Worm (Caenorhabditis elegans) whole organism, midembryonic: ENCODE measurements around the gene fkb-1.

Experiments used
- T22C8.4 ChIP-seq: fragments of 200-800 bp; sonication (Bioruptor generic); IDR thresholded peaks from 2 replicates; pipeline ENCODE4 v1.3.6; 2022; ENCODE audit warnings: missing genetic modification characterization, missing compliant biosample characterization
- cog-1 ChIP-seq: sonication (generic microtip); optimal IDR thresholded peaks from 2 replicates; lab custom pipeline; 2016; ENCODE audit warnings: missing genetic modification characterization, missing compliant biosample characterization
- flt-1 ChIP-seq: fragments of 200-800 bp; sonication (Bioruptor generic); IDR thresholded peaks from 2 replicates; pipeline ENCODE4 v1.3.6; 2022; ENCODE audit warnings: missing genetic modification characterization, missing compliant biosample characterization
- klf-2 ChIP-seq: fragments of 200-800 bp; sonication (Bioruptor generic); conservative IDR thresholded peaks from 2 replicates; pipeline ENCODE4 v1.3.6; 2022; ENCODE audit warnings: missing genetic modification reagents, missing genetic modification characterization, missing compliant biosample characterization
- med-1 ChIP-seq: sonication (generic microtip); optimal IDR thresholded peaks from 2 replicates; lab custom pipeline; 2017; ENCODE audit warnings: missing genetic modification characterization, mild to moderate bottlenecking, missing compliant biosample characterization, antibody characterized with exemption, missing genetic modification reagents; ENCODE audit not compliant: insufficient read depth
- ref-1 ChIP-seq: fragments of 200-800 bp; sonication (Bioruptor generic); conservative IDR thresholded peaks from 2 replicates; pipeline ENCODE4 v1.3.6; 2022; ENCODE audit warnings: missing genetic modification reagents, missing genetic modification characterization, missing compliant biosample characterization
- tab-1 ChIP-seq: fragments of 200-800 bp; sonication (Bioruptor generic); IDR thresholded peaks from 2 replicates; pipeline ENCODE4 v1.3.6; 2022; ENCODE audit warnings: missing genetic modification characterization, missing compliant biosample characterization
- ztf-23 ChIP-seq: fragments of 200-800 bp; sonication (Bioruptor generic); IDR thresholded peaks from 2 replicates; pipeline ENCODE4 v1.3.6; 2022; ENCODE audit warnings: missing genetic modification reagents, missing genetic modification characterization, missing compliant biosample characterization
- ztf-29 ChIP-seq: fragments of 200-800 bp; sonication (Bioruptor generic); IDR thresholded peaks from 2 replicates; pipeline ENCODE4 v1.3.6; 2022; ENCODE audit warnings: missing genetic modification reagents, missing genetic modification characterization, missing compliant biosample characterization

The fkb-1 gene

DNA sequence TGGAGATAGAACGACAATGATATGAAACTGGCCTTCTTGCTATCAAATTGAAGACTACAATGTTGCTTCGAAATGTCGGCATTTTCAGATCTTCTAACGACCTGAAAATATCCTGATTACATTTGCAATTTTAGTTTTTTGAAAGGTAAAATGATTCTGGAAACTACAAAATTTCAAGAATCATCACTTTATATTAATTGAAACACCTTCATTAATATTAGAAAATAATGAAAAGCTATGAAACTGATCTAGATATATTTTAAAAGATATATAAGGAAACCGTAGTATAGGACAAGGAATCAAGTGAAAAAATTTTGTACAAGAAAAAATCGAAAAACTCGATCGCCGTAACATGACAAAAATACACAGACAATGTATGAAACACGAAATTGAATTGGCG, 24.5 kb upstream of the fkb-1 start, which contains the start of gene ndx-9:
Gene ndx-9, minus strand, starts transcription at position 101 of the 400 bp plus-strand sequence.
- TF ChIP-seq med-1 (GFP tag; lab: Kevin White, UChicago) (no peak), tab-1 (GFP tag; lab: Robert Waterston, UW) (no peak), klf-2 (GFP tag; lab: Robert Waterston, UW) (no peak), T22C8.4 (GFP tag; lab: Robert Waterston, UW) (no peak), cog-1 (tag; lab: Kevin White, UChicago) (no peak), ref-1 (GFP tag; lab: Robert Waterston, UW) (no peak), ztf-29 (GFP tag; lab: Robert Waterston, UW) (no peak), flt-1 (GFP tag; lab: Robert Waterston, UW) (no peak), ztf-23 (no peak)

DNA sequence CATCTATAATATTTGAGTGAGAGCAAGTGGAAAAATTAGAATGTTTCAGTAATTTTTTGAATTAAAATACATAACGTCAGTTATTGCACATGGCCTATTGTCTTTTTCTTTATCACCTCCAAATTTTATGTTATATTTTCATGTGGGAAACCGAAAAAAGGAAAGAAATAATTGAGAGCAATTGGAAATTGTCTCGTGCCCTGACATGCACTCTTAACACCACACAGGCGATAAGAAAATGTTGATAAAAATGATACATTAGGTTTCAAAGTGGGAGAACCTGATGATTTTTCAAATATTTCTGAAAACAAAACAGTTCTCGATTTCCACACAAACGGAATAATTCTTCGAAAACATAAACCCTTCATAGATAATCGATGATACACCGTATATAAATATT, 20.5 kb upstream of the fkb-1 start, which contains the start of gene F13H10.3:
Gene F13H10.3, minus strand, starts transcription at position 73 of the 400 bp plus-strand sequence.
- TF ChIP-seq ref-1 (GFP tag; lab: Robert Waterston, UW) (no peak), flt-1 (GFP tag; lab: Robert Waterston, UW) (no peak), med-1 (GFP tag; lab: Kevin White, UChicago) (no peak), cog-1 (tag; lab: Kevin White, UChicago) (no peak), T22C8.4 (GFP tag; lab: Robert Waterston, UW) (no peak), tab-1 (GFP tag; lab: Robert Waterston, UW) (no peak), ztf-23 (no peak), klf-2 (GFP tag; lab: Robert Waterston, UW) (no peak), ztf-29 (GFP tag; lab: Robert Waterston, UW) (no peak)

DNA sequence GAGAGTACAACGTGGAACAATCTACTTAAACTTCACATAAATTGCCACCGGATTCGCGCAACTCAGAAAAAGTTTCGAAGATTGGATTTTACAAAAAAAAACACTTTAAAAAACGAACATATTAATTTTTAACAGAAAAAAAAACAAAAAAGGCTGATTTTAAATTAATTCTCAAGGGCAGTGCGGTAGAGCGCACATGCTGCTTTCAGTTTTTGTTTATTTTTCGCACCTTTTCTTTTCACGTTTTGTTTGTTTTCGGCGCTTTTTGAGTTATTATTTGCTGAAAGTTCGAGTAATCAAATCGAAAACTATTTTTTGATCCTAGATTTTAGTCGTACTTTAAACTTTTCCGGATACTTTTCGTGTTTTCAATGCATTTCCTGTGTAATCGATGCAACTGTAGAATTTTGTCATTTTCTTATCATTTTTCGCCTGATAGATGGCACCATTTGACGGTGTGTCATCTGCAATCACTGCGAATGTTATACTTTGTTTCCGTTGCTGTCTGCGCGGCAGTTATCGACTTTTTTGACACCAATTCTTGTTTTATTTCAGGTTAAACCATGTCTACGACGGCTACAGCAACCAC, 16.3 kb upstream of the fkb-1 start, which contains the start of gene F13H10.8:
Gene F13H10.8, plus strand, starts transcription at position 556 of the 589 bp plus-strand sequence.
- no peak for TF ChIP-seq ztf-23
- no peak for TF ChIP-seq klf-2 (GFP tag; lab: Robert Waterston, UW)
- no peak for TF ChIP-seq ztf-29 (GFP tag; lab: Robert Waterston, UW)
- TF ChIP-seq flt-1 (GFP tag; lab: Robert Waterston, UW) = no peak
- TF ChIP-seq ref-1 (GFP tag; lab: Robert Waterston, UW) = no peak
- TF ChIP-seq med-1 (GFP tag; lab: Kevin White, UChicago) = no peak
- TF ChIP-seq T22C8.4 (GFP tag; lab: Robert Waterston, UW) = no peak
- TF ChIP-seq tab-1 (GFP tag; lab: Robert Waterston, UW) = no peak
- no peak for TF ChIP-seq cog-1 (tag; lab: Kevin White, UChicago)

DNA sequence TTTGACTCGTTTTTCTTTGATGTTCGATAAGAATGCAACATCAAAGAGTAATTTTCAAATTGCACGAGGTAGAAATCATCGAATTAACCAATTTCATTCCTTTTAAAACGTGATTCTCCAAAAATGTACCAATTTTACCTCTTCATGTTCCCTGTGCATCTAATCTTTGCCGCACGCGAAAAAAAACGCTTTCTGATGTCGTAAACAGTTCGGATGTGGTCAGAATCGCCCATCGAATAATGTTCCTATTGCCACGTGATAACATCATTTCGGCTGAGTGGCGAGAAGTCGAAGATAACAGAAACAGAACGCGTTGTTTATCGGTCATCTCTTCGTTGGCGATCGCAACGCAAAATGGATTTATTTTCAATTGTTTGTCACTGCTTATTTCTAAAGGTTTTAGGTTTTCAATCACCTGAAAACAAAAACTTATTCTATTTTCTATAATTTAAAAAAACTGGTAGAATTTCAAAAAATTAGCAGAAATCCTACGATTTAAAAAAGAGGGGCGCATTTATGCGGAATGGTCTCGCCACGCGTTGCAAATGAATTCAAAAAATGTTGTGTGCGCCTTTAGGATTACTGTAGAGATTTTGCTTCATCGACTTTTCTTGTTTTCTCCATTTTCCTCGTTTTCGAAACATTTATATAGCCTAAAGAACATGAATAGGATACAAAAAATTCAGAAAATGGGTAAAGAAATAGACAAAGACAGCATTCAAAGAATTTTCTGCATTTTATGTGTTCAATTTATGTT, 14.7 kb upstream of the fkb-1 start, which contains the start of gene mogs-1:
Gene mogs-1, minus strand, starts transcription at position 417 of the 757 bp plus-strand sequence.
- no peak for TF ChIP-seq klf-2 (GFP tag; lab: Robert Waterston, UW)

DNA sequence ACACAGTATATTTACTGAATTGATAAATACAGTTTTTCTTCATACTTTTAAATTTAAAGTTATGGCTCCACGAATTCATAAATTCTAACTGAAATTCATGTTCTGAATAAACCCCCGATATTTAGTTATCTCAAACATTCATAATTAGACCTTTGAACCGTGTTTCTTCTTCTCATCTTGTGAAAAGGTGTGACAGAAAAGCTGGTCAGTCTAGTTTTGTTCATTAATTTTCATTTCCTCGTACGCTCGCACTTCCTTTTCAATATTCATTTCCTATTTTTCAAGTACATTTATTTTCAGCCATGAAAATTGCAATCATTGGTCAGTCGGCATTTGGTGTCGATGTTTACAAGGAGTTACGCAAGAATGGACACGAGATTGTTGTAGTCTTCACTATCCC, 14.1 kb upstream of the fkb-1 start, which contains the start of gene alh-3:
Gene alh-3, plus strand, starts transcription at position 301 of the 400 bp plus-strand sequence.
- TF ChIP-seq klf-2 (GFP tag; lab: Robert Waterston, UW) (no peak), ref-1 (GFP tag; lab: Robert Waterston, UW) (no peak), T22C8.4 (GFP tag; lab: Robert Waterston, UW) (no peak), med-1 (GFP tag; lab: Kevin White, UChicago) (no peak), cog-1 (tag; lab: Kevin White, UChicago) (no peak), tab-1 (GFP tag; lab: Robert Waterston, UW) (no peak), ztf-29 (GFP tag; lab: Robert Waterston, UW) (no peak), flt-1 (GFP tag; lab: Robert Waterston, UW) (no peak), ztf-23 (no peak)

DNA sequence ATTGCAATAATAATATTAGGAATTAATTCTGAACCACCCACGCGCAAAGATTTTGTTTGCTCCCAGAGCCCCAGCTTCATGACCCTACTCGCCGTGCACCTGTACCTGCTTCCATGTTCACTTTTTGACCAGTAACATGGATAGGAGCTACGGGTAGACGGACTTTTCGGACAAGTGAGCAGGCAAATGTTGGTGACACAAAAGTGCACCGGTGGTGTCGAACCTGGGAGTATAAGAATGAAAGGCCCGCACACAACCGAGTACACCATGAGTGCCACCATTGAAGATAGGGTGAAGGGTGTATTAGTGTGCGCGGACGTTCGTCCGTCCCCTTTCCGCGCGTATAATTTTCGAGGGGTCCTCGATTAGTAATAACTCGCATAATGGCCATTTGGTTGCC, 10.4 kb upstream of the fkb-1 start:
- TF ChIP-seq T22C8.4 (GFP tag; lab: Robert Waterston, UW) = peak; percentile 96
- TF ChIP-seq cog-1 (tag; lab: Kevin White, UChicago) = peak; percentile 99
- TF ChIP-seq ztf-29 (GFP tag; lab: Robert Waterston, UW) = peak; percentile 97
- peak; percentile 99 for TF ChIP-seq flt-1 (GFP tag; lab: Robert Waterston, UW)
- TF ChIP-seq ref-1 (GFP tag; lab: Robert Waterston, UW) = peak; percentile 99
- peak; percentile 97 for TF ChIP-seq ztf-23
- peak; percentile 100 for TF ChIP-seq tab-1 (GFP tag; lab: Robert Waterston, UW)
- TF ChIP-seq med-1 (GFP tag; lab: Kevin White, UChicago) = peak; percentile 94
- peak; percentile 97 for TF ChIP-seq klf-2 (GFP tag; lab: Robert Waterston, UW)

DNA sequence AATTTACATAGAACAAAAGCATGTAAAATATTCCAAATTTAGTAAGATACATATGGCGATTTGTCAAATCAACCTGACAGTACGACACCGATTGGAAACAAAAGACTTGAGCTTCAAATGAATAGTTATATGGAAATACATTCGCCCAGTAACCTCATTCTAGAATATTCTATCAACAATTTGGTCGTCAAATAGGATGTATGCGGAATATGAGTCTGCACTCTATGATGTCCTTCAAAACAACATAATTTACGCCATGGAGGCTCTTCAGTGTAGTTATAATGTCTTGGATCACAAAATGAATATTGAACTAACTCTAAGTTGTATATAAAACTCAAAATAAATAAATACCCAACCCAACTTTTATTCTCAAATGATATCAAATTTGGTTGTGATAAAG, 9.7 kb upstream of the fkb-1 start:
- no peak for TF ChIP-seq klf-2 (GFP tag; lab: Robert Waterston, UW)
- TF ChIP-seq cog-1 (tag; lab: Kevin White, UChicago) = no peak
- 0 out of 2 replicates have a peak, but pooled peaks have one; percentile 11 for TF ChIP-seq T22C8.4 (GFP tag; lab: Robert Waterston, UW)

DNA sequence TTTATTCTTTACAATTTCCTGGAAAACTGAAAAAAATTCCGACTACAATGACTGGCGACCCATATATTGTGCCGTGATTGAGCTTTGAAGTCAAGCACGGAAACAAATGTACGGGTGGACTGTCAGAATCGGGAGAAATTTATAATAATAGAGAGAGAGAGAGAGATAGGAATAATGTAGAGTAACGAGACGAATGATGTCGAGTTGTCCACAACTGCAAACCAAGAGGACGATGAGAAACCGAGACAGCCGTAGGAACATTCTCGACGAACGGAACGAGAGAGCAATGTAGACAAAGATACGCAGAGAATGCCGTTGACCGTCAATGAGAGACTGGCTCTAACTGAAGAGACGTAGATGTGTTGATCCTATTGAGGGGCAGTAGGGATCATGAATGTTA, 8.8 kb upstream of the fkb-1 start:
- TF ChIP-seq ztf-23 = no peak
- no peak for TF ChIP-seq T22C8.4 (GFP tag; lab: Robert Waterston, UW)
- TF ChIP-seq tab-1 (GFP tag; lab: Robert Waterston, UW) = no peak
- TF ChIP-seq klf-2 (GFP tag; lab: Robert Waterston, UW) = no peak
- TF ChIP-seq ztf-29 (GFP tag; lab: Robert Waterston, UW) = no peak
- TF ChIP-seq cog-1 (tag; lab: Kevin White, UChicago) = peak; percentile 76
- TF ChIP-seq med-1 (GFP tag; lab: Kevin White, UChicago) = no peak
- TF ChIP-seq flt-1 (GFP tag; lab: Robert Waterston, UW) = peak; percentile 76; the same call in 1 of the 2 replicates
- TF ChIP-seq ref-1 (GFP tag; lab: Robert Waterston, UW) = no peak
